Fruit fly (Drosophila melanogaster) whole organism, embryonic: ENCODE measurements around the gene Gr36a.
A peak's percentile ranks its signal among the peaks of the same experiment; 100 is the strongest.

Experiments used
- Abd-B ChIP-seq: fragments of 200-800 bp; sonication (Bioruptor generic); optimal IDR thresholded peaks from 2 replicates; lab custom pipeline; 2018; ENCODE audit warnings: missing biosample characterization, mild to moderate bottlenecking, missing genetic modification characterization, moderate library complexity
- Bgb ChIP-seq: fragments of 200-800 bp; sonication (Bioruptor generic); IDR thresholded peaks from 2 replicates; pipeline ENCODE4 v1.3.6; 2022; ENCODE audit warnings: missing biosample characterization, missing genetic modification characterization; ENCODE audit not compliant: partially characterized antibody
- CG10431 ChIP-seq: fragments of 200-800 bp; sonication (Bioruptor generic); optimal IDR thresholded peaks from 3 replicates; lab custom pipeline; 2018; ENCODE audit warnings: missing biosample characterization, mild to moderate bottlenecking, missing genetic modification characterization
- CG11456 ChIP-seq: fragments of 200-800 bp; sonication (Bioruptor generic); IDR thresholded peaks from 3 replicates; pipeline ENCODE4 v1.3.6; 2022; ENCODE audit warnings: missing biosample characterization, missing genetic modification characterization
- CG11723 ChIP-seq: fragments of 200-800 bp; sonication (Bioruptor generic); optimal IDR thresholded peaks from 2 replicates; lab custom pipeline; 2017; ENCODE audit warnings: missing biosample characterization, mild to moderate bottlenecking, missing genetic modification characterization
- CG13424 ChIP-seq: fragments of 200-800 bp; sonication (Bioruptor generic); optimal IDR thresholded peaks from 2 replicates; lab custom pipeline; 2019; ENCODE audit warnings: missing biosample characterization, mild to moderate bottlenecking, missing genetic modification characterization, moderate library complexity
- CG13894 ChIP-seq: fragments of 200-800 bp; sonication (Bioruptor generic); optimal IDR thresholded peaks from 3 replicates; lab custom pipeline; 2018; ENCODE audit warnings: missing biosample characterization, mild to moderate bottlenecking, missing genetic modification characterization, moderate library complexity
- CG18619 ChIP-seq: fragments of 200-800 bp; sonication (Bioruptor generic); optimal IDR thresholded peaks from 3 replicates; lab custom pipeline; 2017; ENCODE audit warnings: missing biosample characterization, mild to moderate bottlenecking, missing genetic modification characterization
- CG2199 ChIP-seq: fragments of 200-800 bp; sonication (Bioruptor generic); IDR thresholded peaks from 3 replicates; pipeline ENCODE4 v1.3.6; 2022; ENCODE audit warnings: missing biosample characterization, missing genetic modification characterization
- CG2875 ChIP-seq: fragments of 200-800 bp; sonication (Bioruptor generic); optimal IDR thresholded peaks from 2 replicates; lab custom pipeline; 2017; ENCODE audit warnings: missing biosample characterization, mild to moderate bottlenecking, missing genetic modification characterization, missing genetic modification reagents
- CG33213 ChIP-seq: fragments of 200-800 bp; sonication (Bioruptor generic); optimal IDR thresholded peaks from 3 replicates; lab custom pipeline; 2016; ENCODE audit warnings: missing biosample characterization, missing genetic modification characterization
- CG4282 ChIP-seq: fragments of 200-800 bp; sonication (Bioruptor generic); optimal IDR thresholded peaks from 2 replicates; lab custom pipeline; 2016; ENCODE audit warnings: missing biosample characterization, missing genetic modification characterization
- CG4424 ChIP-seq: fragments of 200-800 bp; sonication (Bioruptor generic); optimal IDR thresholded peaks from 3 replicates; lab custom pipeline; 2016; ENCODE audit warnings: missing biosample characterization, missing genetic modification characterization
- CG6683 ChIP-seq: fragments of 200-800 bp; sonication (Bioruptor generic); optimal IDR thresholded peaks from 2 replicates; lab custom pipeline; 2017; ENCODE audit warnings: missing biosample characterization, mild to moderate bottlenecking, missing genetic modification characterization, missing genetic modification reagents
- CTCF ChIP-seq: fragments of 200-800 bp; sonication (Bioruptor generic); optimal IDR thresholded peaks from 2 replicates; lab custom pipeline; 2017; ENCODE audit warnings: missing biosample characterization, mild to moderate bottlenecking, missing genetic modification characterization, moderate library complexity
- Deaf1 ChIP-seq: fragments of 200-800 bp; optimal IDR thresholded peaks from 3 replicates; lab custom pipeline; 2019; ENCODE audit warnings: missing biosample characterization, mild to moderate bottlenecking, missing genetic modification characterization, moderate library complexity
- Doc3 ChIP-seq: fragments of 200-800 bp; sonication (Bioruptor generic); IDR thresholded peaks from 3 replicates; pipeline ENCODE4 v1.3.6; 2022; ENCODE audit warnings: missing biosample characterization, missing genetic modification characterization; ENCODE audit not compliant: partially characterized antibody
- H15 ChIP-seq: fragments of 200-800 bp; sonication (Bioruptor generic); IDR thresholded peaks from 3 replicates; pipeline ENCODE4 v1.3.6; 2022; ENCODE audit warnings: missing biosample characterization, missing genetic modification characterization
- HLH4C ChIP-seq: fragments of 200-800 bp; sonication (Bioruptor generic); IDR thresholded peaks from 3 replicates; pipeline ENCODE4 v1.3.6; 2022; ENCODE audit warnings: missing biosample characterization, missing genetic modification characterization; ENCODE audit not compliant: partially characterized antibody
- Hmr ChIP-seq: fragments of 200-800 bp; sonication (Bioruptor generic); optimal IDR thresholded peaks from 3 replicates; lab custom pipeline; 2017; ENCODE audit warnings: mild to moderate bottlenecking, missing biosample characterization, missing genetic modification reagents, missing genetic modification characterization
- Hr3 ChIP-seq: fragments of 200-800 bp; sonication (Bioruptor generic); optimal IDR thresholded peaks from 3 replicates; lab custom pipeline; 2016; ENCODE audit warnings: missing biosample characterization, missing genetic modification characterization
- Jarid2 ChIP-seq: fragments of 200-800 bp; sonication (Bioruptor generic); optimal IDR thresholded peaks from 3 replicates; lab custom pipeline; 2017; ENCODE audit warnings: mild to moderate bottlenecking, missing biosample characterization, missing genetic modification reagents, missing genetic modification characterization
- Mrtf ChIP-seq: fragments of 200-800 bp; sonication (Bioruptor generic); IDR thresholded peaks from 3 replicates; pipeline ENCODE4 v1.3.6; 2022; ENCODE audit warnings: missing biosample characterization, missing genetic modification characterization
- NFAT ChIP-seq: fragments of 200-800 bp; sonication (Bioruptor generic); IDR thresholded peaks from 2 replicates; pipeline ENCODE4 v1.3.6; 2022; ENCODE audit warnings: missing biosample characterization, missing genetic modification characterization
- NK7.1 ChIP-seq: fragments of 200-800 bp; sonication (Bioruptor generic); optimal IDR thresholded peaks from 3 replicates; lab custom pipeline; 2016; ENCODE audit warnings: missing biosample characterization, missing genetic modification characterization
- Trl ChIP-seq, 3 experiments: fragments of >200 bp in 2 of 3; fragments of 200-800 bp in 1 of 3; sonication (Bioruptor generic) in 1 of 3; optimal IDR thresholded peaks; 2 replicates in 1 of 3; 3 replicates in 2 of 3; lab custom pipeline; 2016 to 2017; ENCODE audit warnings: missing biosample characterization in 1 of 3, missing genetic modification characterization in 1 of 3
- abd-A ChIP-seq: fragments of 200-800 bp; sonication (Bioruptor generic); optimal IDR thresholded peaks from 3 replicates; lab custom pipeline; 2019; ENCODE audit warnings: missing biosample characterization, mild to moderate bottlenecking, missing genetic modification characterization, moderate library complexity
- amos ChIP-seq: fragments of 200-800 bp; sonication (Bioruptor generic); IDR thresholded peaks from 2 replicates; pipeline ENCODE4 v1.3.6; 2022; ENCODE audit warnings: missing biosample characterization, missing genetic modification characterization; ENCODE audit not compliant: partially characterized antibody
- bab2 ChIP-seq: fragments of 200-800 bp; sonication (Bioruptor generic); optimal IDR thresholded peaks from 2 replicates; lab custom pipeline; 2016; ENCODE audit warnings: missing biosample characterization, missing genetic modification characterization
- chinmo ChIP-seq: fragments of 200-800 bp; sonication (Bioruptor generic); IDR thresholded peaks from 4 replicates; pipeline ENCODE4 v1.3.6; 2022; ENCODE audit warnings: missing biosample characterization, missing genetic modification characterization; ENCODE audit not compliant: partially characterized antibody
- crc ChIP-seq: fragments of 200-800 bp; sonication (Bioruptor generic); optimal IDR thresholded peaks from 2 replicates; lab custom pipeline; 2016; ENCODE audit warnings: missing biosample characterization, missing genetic modification characterization
- dmrt99B ChIP-seq: fragments of 200-800 bp; sonication (Bioruptor generic); optimal IDR thresholded peaks from 2 replicates; lab custom pipeline; 2018; ENCODE audit warnings: missing biosample characterization, mild to moderate bottlenecking, missing genetic modification characterization, moderate library complexity
- fru ChIP-seq: fragments of >200 bp; optimal IDR thresholded peaks from 2 replicates; lab custom pipeline; 2017
- lab ChIP-seq: fragments of 200-800 bp; sonication (Bioruptor generic); optimal IDR thresholded peaks from 3 replicates; lab custom pipeline; 2017; ENCODE audit warnings: missing biosample characterization, missing genetic modification characterization, mild to moderate bottlenecking, moderate library complexity, missing genetic modification reagents
- nerfin-2 ChIP-seq: fragments of 200-800 bp; sonication (Bioruptor generic); IDR thresholded peaks from 2 replicates; pipeline ENCODE4 v1.3.6; 2022; ENCODE audit warnings: missing biosample characterization, missing genetic modification characterization; ENCODE audit not compliant: partially characterized antibody
- onecut ChIP-seq: fragments of 200-800 bp; sonication (Bioruptor generic); IDR thresholded peaks from 2 replicates; pipeline ENCODE4 v1.3.6; 2022; ENCODE audit warnings: missing biosample characterization, missing genetic modification characterization
- pfk ChIP-seq: fragments of 200-800 bp; sonication (Bioruptor generic); optimal IDR thresholded peaks from 2 replicates; lab custom pipeline; 2018; ENCODE audit warnings: missing biosample characterization, mild to moderate bottlenecking, missing genetic modification characterization, moderate library complexity
- phol ChIP-seq: fragments of 200-800 bp; sonication (Bioruptor generic); optimal IDR thresholded peaks from 3 replicates; lab custom pipeline; 2018; ENCODE audit warnings: missing biosample characterization, mild to moderate bottlenecking, missing genetic modification characterization, moderate library complexity
- sd ChIP-seq: fragments of 200-800 bp; sonication (Bioruptor generic); optimal IDR thresholded peaks from 3 replicates; lab custom pipeline; 2018; ENCODE audit warnings: missing biosample characterization, mild to moderate bottlenecking, missing genetic modification characterization, moderate library complexity
- shn ChIP-seq: fragments of 200-800 bp; sonication (Bioruptor generic); optimal IDR thresholded peaks from 3 replicates; lab custom pipeline; 2016; ENCODE audit warnings: missing biosample characterization, missing genetic modification characterization
- slou ChIP-seq: fragments of 200-800 bp; sonication (Bioruptor generic); optimal IDR thresholded peaks from 3 replicates; lab custom pipeline; 2016; ENCODE audit warnings: missing biosample characterization, missing genetic modification characterization
- trem ChIP-seq: fragments of 200-800 bp; optimal IDR thresholded peaks from 3 replicates; lab custom pipeline; 2019; ENCODE audit warnings: missing biosample characterization, mild to moderate bottlenecking, missing genetic modification characterization, moderate library complexity
- unc-4 ChIP-seq: fragments of 200-800 bp; sonication (Bioruptor generic); IDR thresholded peaks from 2 replicates; pipeline ENCODE4 v1.3.6; 2022; ENCODE audit warnings: missing biosample characterization, missing genetic modification characterization; ENCODE audit not compliant: partially characterized antibody
- usp ChIP-seq: fragments of >200 bp; optimal IDR thresholded peaks from 2 replicates; lab custom pipeline; 2017; ENCODE audit warnings: missing biosample characterization, missing genetic modification characterization
- wek ChIP-seq: fragments of 200-800 bp; sonication (Bioruptor generic); optimal IDR thresholded peaks from 3 replicates; lab custom pipeline; 2018; ENCODE audit warnings: missing biosample characterization, mild to moderate bottlenecking, missing genetic modification characterization, moderate library complexity
- wor ChIP-seq: fragments of 200-800 bp; sonication (Bioruptor generic); IDR thresholded peaks from 2 replicates; pipeline ENCODE4 v1.3.6; 2022; ENCODE audit warnings: missing biosample characterization, missing genetic modification characterization
- z ChIP-seq: fragments of 200-800 bp; sonication (Bioruptor generic); IDR thresholded peaks from 3 replicates; pipeline ENCODE4 v1.3.6; 2022; ENCODE audit warnings: missing biosample characterization, missing genetic modification characterization

Gene Gr36a

dm6 chr2L:17176318-17176717 lies at the start of gene Gr36a:
Gene Gr36a, plus strand, starts transcription at chr2L:17176618.
- TF ChIP-seq shn (GFP tag; lab: Kevin White, UChicago) (no peak), nerfin-2 (GFP tag; lab: Robert Waterston, UW) (no peak), CG2199 (GFP tag; lab: Robert Waterston, UW) (no peak), CG11723 (GFP tag; lab: Kevin White, UChicago) (no peak), CG10431 (GFP tag; lab: Kevin White, UChicago) (no peak), Mrtf (no peak), H15 (GFP tag; lab: Robert Waterston, UW) (no peak), sd (tag; lab: Kevin White, UChicago) (no peak), CG18619 (GFP tag; lab: Kevin White, UChicago) (no peak), CG4282 (GFP tag; lab: Kevin White, UChicago) (no peak), slou (GFP tag; lab: Kevin White, UChicago) (no peak), Deaf1 (tag; lab: Kevin White, UChicago) (no peak), CG33213 (GFP tag; lab: Kevin White, UChicago) (no peak), CG2875 (GFP tag; lab: Kevin White, UChicago) (no peak), wor (no peak), Abd-B (no peak), NFAT (GFP tag; lab: Robert Waterston, UW) (no peak), dmrt99B (no peak), usp (no peak)

- TF ChIP-seq unc-4 (GFP tag; lab: Robert Waterston, UW) (no peak), Hmr (peak; percentile 5), Jarid2 (GFP tag; lab: Kevin White, UChicago) (peak; percentile 69), bab2 (GFP tag; lab: Kevin White, UChicago) (no peak), CG11456 (GFP tag; lab: Robert Waterston, UW) (peak; percentile 61; the same call in 1 of the 3 replicates), wek (GFP tag; lab: Kevin White, UChicago) (no peak), z (GFP tag; lab: Robert Waterston, UW) (no peak), CG4424 (GFP tag; lab: Kevin White, UChicago) (no peak), onecut (GFP tag; lab: Robert Waterston, UW) (peak; percentile 9; the same call in 1 of the 2 replicates), amos (GFP tag; lab: Robert Waterston, UW) (peak; percentile 21; the same call in 1 of the 2 replicates), CG13424 (tag; lab: Kevin White, UChicago) (no peak), trem (tag; lab: Kevin White, UChicago) (no peak), Trl (optimal IDR thresholded peaks at IDR 0.05; lab: Kevin White, UChicago) (peak; percentile 33 to 49), Trl (GFP tag; optimal IDR thresholded peaks at IDR 0.05; lab: Kevin White, UChicago) (no peak), NK7.1 (GFP tag; lab: Kevin White, UChicago) (no peak), CG6683 (GFP tag; lab: Kevin White, UChicago) (no peak), Deaf1 (tag; lab: Kevin White, UChicago) (peak; percentile 88), Hr3 (GFP tag; lab: Kevin White, UChicago) (no peak), Doc3 (GFP tag; lab: Robert Waterston, UW) (no peak), crc (GFP tag; lab: Kevin White, UChicago) (no peak), fru (no peak), lab (GFP tag; lab: Kevin White, UChicago) (no peak), CTCF (GFP tag; lab: Kevin White, UChicago) (peak; percentile 87), HLH4C (GFP tag; lab: Robert Waterston, UW) (0 out of 3 replicates have a peak, but pooled peaks have one; percentile 18), Bgb (GFP tag; lab: Robert Waterston, UW) (peak; percentile 15; the same call in 1 of the 2 replicates), abd-A (tag; lab: Kevin White, UChicago) (peak; percentile 30), chinmo (no peak), pfk (GFP tag; lab: Kevin White, UChicago) (peak; percentile 80), phol (tag; lab: Kevin White, UChicago) (no peak), CG13894 (tag; lab: Kevin White, UChicago) (no peak)
These were observed 45.6 kb upstream of the Gr36a start, which contains the start of the genes CG34106 and beat-IIIa for dm6 chr2L:17130795-17131194. Gene CG34106, plus strand, starts transcription at chr2L:17131024. Gene beat-IIIa, plus strand, starts transcription at chr2L:17131024.
